Worm (Caenorhabditis elegans) whole organism, late embryonic: Measurements from ENCODE around the gene F46F5.16.

Experiments
- C08G9.2 ChIP-seq: sonication (generic microtip); optimal IDR thresholded peaks from 2 replicates; lab custom pipeline; 2016; ENCODE audit warnings: mild to moderate bottlenecking, missing genetic modification characterization, moderate library complexity, missing compliant biosample characterization
- F13H6.1 ChIP-seq: sonication (generic microtip); optimal IDR thresholded peaks from 2 replicates; lab custom pipeline; 2016; ENCODE audit warnings: missing genetic modification characterization, missing compliant biosample characterization
- K02D7.2 ChIP-seq: sonication (generic microtip); optimal IDR thresholded peaks from 2 replicates; lab custom pipeline; 2017; ENCODE audit warnings: mild to moderate bottlenecking, missing genetic modification characterization, missing compliant biosample characterization
- Y22D7AL.16 ChIP-seq: sonication (generic microtip); optimal IDR thresholded peaks from 2 replicates; lab custom pipeline; 2016; ENCODE audit warnings: missing genetic modification characterization, missing compliant biosample characterization
- ama-1 ChIP-seq: fragments of 150-350 bp; optimal IDR thresholded peaks from 2 replicates; lab custom pipeline; 2014
- ceh-14 ChIP-seq: sonication (generic microtip); optimal IDR thresholded peaks from 2 replicates; lab custom pipeline; 2016; ENCODE audit warnings: missing genotype, missing genetic modification characterization, missing compliant biosample characterization
- ceh-18 ChIP-seq: sonication (generic microtip); optimal IDR thresholded peaks from 2 replicates; lab custom pipeline; 2016; ENCODE audit warnings: missing genetic modification characterization, missing compliant biosample characterization
- ceh-19 ChIP-seq: fragments of 200-800 bp; sonication (Bioruptor generic); optimal IDR thresholded peaks from 2 replicates; lab custom pipeline; 2018; ENCODE audit warnings: mild to moderate bottlenecking, missing genetic modification characterization, missing compliant biosample characterization
- ceh-2 ChIP-seq: sonication (generic microtip); optimal IDR thresholded peaks from 2 replicates; lab custom pipeline; 2016; ENCODE audit warnings: missing genotype, missing genetic modification characterization, missing compliant biosample characterization
- ceh-30 ChIP-seq: fragments of 150-350 bp; optimal IDR thresholded peaks from 2 replicates; lab custom pipeline; 2014; ENCODE audit warnings: missing biosample characterization, missing genetic modification characterization
- ceh-31 ChIP-seq: sonication (generic microtip); optimal IDR thresholded peaks from 2 replicates; lab custom pipeline; 2016; ENCODE audit warnings: missing genetic modification characterization, missing compliant biosample characterization
- ceh-34 ChIP-seq: sonication (generic microtip); optimal IDR thresholded peaks from 2 replicates; lab custom pipeline; 2016; ENCODE audit warnings: mild to moderate bottlenecking, missing genetic modification characterization, missing compliant biosample characterization
- ceh-48 ChIP-seq: sonication (generic microtip); optimal IDR thresholded peaks from 2 replicates; lab custom pipeline; 2016; ENCODE audit warnings: missing genetic modification characterization, inconsistent platforms, missing compliant biosample characterization
- ceh-6 ChIP-seq: fragments of 200-800 bp; sonication (Bioruptor generic); optimal IDR thresholded peaks from 2 replicates; lab custom pipeline; 2018; ENCODE audit warnings: mild to moderate bottlenecking, missing genetic modification characterization, missing compliant biosample characterization
- dmd-4 ChIP-seq: sonication (generic microtip); optimal IDR thresholded peaks from 2 replicates; lab custom pipeline; 2016; ENCODE audit warnings: borderline replicate concordance, missing genetic modification characterization, missing compliant biosample characterization
- dve-1 ChIP-seq: sonication (generic microtip); optimal IDR thresholded peaks from 2 replicates; lab custom pipeline; 2017; ENCODE audit warnings: antibody characterized with exemption, mild to moderate bottlenecking, missing genetic modification characterization, missing compliant biosample characterization
- elt-2 ChIP-seq: sonication (generic microtip); optimal IDR thresholded peaks from 2 replicates; lab custom pipeline; 2016; ENCODE audit warnings: missing genetic modification reagents, missing genetic modification characterization, missing compliant biosample characterization
- ets-4 ChIP-seq: sonication (generic microtip); optimal IDR thresholded peaks from 2 replicates; lab custom pipeline; 2016; ENCODE audit warnings: missing genetic modification characterization, missing compliant biosample characterization
- eyg-1 ChIP-seq: sonication (generic microtip); optimal IDR thresholded peaks from 2 replicates; lab custom pipeline; 2016; ENCODE audit warnings: missing genotype, missing genetic modification characterization, missing compliant biosample characterization
- fax-1 ChIP-seq: sonication (generic microtip); optimal IDR thresholded peaks from 2 replicates; lab custom pipeline; 2016; ENCODE audit warnings: missing genotype, missing genetic modification characterization, missing compliant biosample characterization
- fkh-10 ChIP-seq: fragments of 150-350 bp; optimal IDR thresholded peaks from 2 replicates; lab custom pipeline; 2014; ENCODE audit warnings: missing biosample characterization, missing genetic modification reagents, missing genetic modification characterization
- fkh-6 ChIP-seq: sonication (generic microtip); optimal IDR thresholded peaks from 2 replicates; lab custom pipeline; 2016; ENCODE audit warnings: missing genetic modification characterization, missing compliant biosample characterization
- hlh-15 ChIP-seq: sonication (generic microtip); optimal IDR thresholded peaks from 2 replicates; lab custom pipeline; 2016; ENCODE audit warnings: missing genetic modification characterization, missing compliant biosample characterization
- hlh-6 ChIP-seq: sonication (generic microtip); optimal IDR thresholded peaks from 2 replicates; lab custom pipeline; 2016; ENCODE audit warnings: missing genotype, missing genetic modification characterization, missing compliant biosample characterization
- lin-11 ChIP-seq: fragments of 200-800 bp; sonication (Bioruptor generic); optimal IDR thresholded peaks from 2 replicates; lab custom pipeline; 2018; ENCODE audit warnings: mild to moderate bottlenecking, missing genetic modification characterization, missing compliant biosample characterization
- madf-2 ChIP-seq: sonication (generic microtip); optimal IDR thresholded peaks from 2 replicates; lab custom pipeline; 2017; ENCODE audit warnings: missing genetic modification characterization, missing compliant biosample characterization
- nhr-11 ChIP-seq: fragments of 150-350 bp; optimal IDR thresholded peaks from 2 replicates; lab custom pipeline; 2014; ENCODE audit warnings: missing biosample characterization, missing genetic modification characterization
- nhr-232 ChIP-seq: sonication (generic microtip); optimal IDR thresholded peaks from 2 replicates; lab custom pipeline; 2016; ENCODE audit warnings: missing genetic modification characterization, missing compliant biosample characterization
- odd-2 ChIP-seq: sonication (generic microtip); optimal IDR thresholded peaks from 2 replicates; lab custom pipeline; 2017; ENCODE audit warnings: antibody characterized with exemption, mild to moderate bottlenecking, missing genetic modification characterization, missing compliant biosample characterization
- pag-3 ChIP-seq: sonication (generic microtip); optimal IDR thresholded peaks from 2 replicates; lab custom pipeline; 2016; ENCODE audit warnings: missing compliant biosample characterization, missing genetic modification characterization, borderline replicate concordance
- pha-2 ChIP-seq: sonication (generic microtip); optimal IDR thresholded peaks from 2 replicates; lab custom pipeline; 2017; ENCODE audit warnings: mild to moderate bottlenecking, missing genetic modification characterization, missing compliant biosample characterization
- pha-4 ChIP-seq: fragments of 150-350 bp; optimal IDR thresholded peaks from 2 replicates; lab custom pipeline; 2018; ENCODE audit warnings: missing biosample characterization, missing genetic modification reagents, missing genetic modification characterization
- pqm-1 ChIP-seq: sonication (generic microtip); optimal IDR thresholded peaks from 2 replicates; lab custom pipeline; 2016; ENCODE audit warnings: missing genetic modification characterization, missing compliant biosample characterization
- pros-1 ChIP-seq: fragments of 150-350 bp; optimal IDR thresholded peaks from 2 replicates; lab custom pipeline; 2014; ENCODE audit warnings: missing biosample characterization, missing genetic modification reagents, missing genetic modification characterization
- sox-4 ChIP-seq: sonication (generic microtip); optimal IDR thresholded peaks from 2 replicates; lab custom pipeline; 2017; ENCODE audit warnings: mild to moderate bottlenecking, missing genetic modification characterization, inconsistent platforms, missing compliant biosample characterization
- tbx-2 ChIP-seq: sonication (generic microtip); optimal IDR thresholded peaks from 2 replicates; lab custom pipeline; 2016; ENCODE audit warnings: missing genetic modification characterization, missing compliant biosample characterization
- tbx-7 ChIP-seq: sonication (generic microtip); optimal IDR thresholded peaks from 2 replicates; lab custom pipeline; 2016; ENCODE audit warnings: missing genotype, missing genetic modification characterization, missing compliant biosample characterization
- unc-3 ChIP-seq, 2 experiments: fragments of 200-800 bp in 1 of 2; sonication (Bioruptor generic) in 1 of 2; sonication (generic microtip) in 1 of 2; conservative IDR thresholded peaks in 1 of 2; optimal IDR thresholded peaks in 1 of 2; 2 replicates each; pipeline versions ENCODE4 v1.3.6 to Lab custom; 2016 to 2022; ENCODE audit warnings: missing compliant biosample characterization in 2 of 2, missing genetic modification characterization in 2 of 2, missing genetic modification reagents in 1 of 2
- unc-42 ChIP-seq: sonication (generic microtip); optimal IDR thresholded peaks from 2 replicates; lab custom pipeline; 2016; ENCODE audit warnings: missing genotype, missing genetic modification characterization, missing compliant biosample characterization
- unc-55 ChIP-seq: sonication (generic microtip); optimal IDR thresholded peaks from 2 replicates; lab custom pipeline; 2017; ENCODE audit warnings: missing biosample characterization, missing genetic modification reagents, missing genetic modification characterization
- unc-86 ChIP-seq: sonication (generic microtip); optimal IDR thresholded peaks from 2 replicates; lab custom pipeline; 2016; ENCODE audit warnings: missing genetic modification characterization, missing compliant biosample characterization
- zip-5 ChIP-seq: sonication (generic microtip); optimal IDR thresholded peaks from 2 replicates; lab custom pipeline; 2016; ENCODE audit warnings: missing genetic modification characterization, missing compliant biosample characterization
- ztf-16 ChIP-seq: sonication (generic microtip); optimal IDR thresholded peaks from 2 replicates; lab custom pipeline; 2017; ENCODE audit warnings: missing genetic modification characterization, missing compliant biosample characterization

The F46F5.16 gene

ce11 chrII:796916-797315 lies 9.9 kb downstream of the F46F5.16 start:
- TF ChIP-seq sox-4 (tag; lab: Kevin White, UChicago) = no peak
- TF ChIP-seq hlh-15 (tag; lab: Kevin White, UChicago) = no peak
- TF ChIP-seq ceh-6 = no peak
- TF ChIP-seq lin-11 (tag; lab: Kevin White, UChicago) = no peak
- TF ChIP-seq ceh-48 (tag; lab: Kevin White, UChicago) = no peak
- TF ChIP-seq pha-4 (tag; lab: Kevin White, UChicago) = no peak
- TF ChIP-seq ceh-31 (tag; lab: Kevin White, UChicago) = no peak
- TF ChIP-seq fax-1 (tag; lab: Kevin White, UChicago) = no peak
- TF ChIP-seq tbx-7 = no peak
- no peak for TF ChIP-seq ceh-2 (tag; lab: Kevin White, UChicago)
- no peak for TF ChIP-seq pha-2 (tag; lab: Kevin White, UChicago)
- no peak for TF ChIP-seq zip-5
- TF ChIP-seq K02D7.2 (tag; lab: Kevin White, UChicago) = no peak
- no peak for TF ChIP-seq fkh-10 (GFP tag; lab: Kevin White, UChicago)
- TF ChIP-seq pqm-1 (tag; lab: Kevin White, UChicago) = no peak
- TF ChIP-seq madf-2 (tag; lab: Kevin White, UChicago) = no peak

- TF ChIP-seq zip-5 (no peak), dmd-4 (tag; lab: Kevin White, UChicago) (no peak), pros-1 (tag; lab: Kevin White, UChicago) (no peak), ets-4 (tag; lab: Kevin White, UChicago) (no peak), nhr-11 (tag; lab: Kevin White, UChicago) (no peak), unc-86 (tag; lab: Kevin White, UChicago) (no peak), hlh-15 (tag; lab: Kevin White, UChicago) (no peak), ceh-19 (GFP tag; lab: Kevin White, UChicago) (no peak), fax-1 (tag; lab: Kevin White, UChicago) (no peak), ceh-34 (no peak), pag-3 (tag; lab: Kevin White, UChicago) (no peak), ceh-2 (tag; lab: Kevin White, UChicago) (no peak), pha-4 (tag; lab: Kevin White, UChicago) (no peak), unc-55 (GFP tag; lab: Kevin White, UChicago) (no peak), Y22D7AL.16 (tag; lab: Kevin White, UChicago) (no peak), unc-3 (GFP tag; conservative IDR thresholded peaks at IDR 0.05; lab: Robert Waterston, UW) (no peak), unc-3 (tag; optimal IDR thresholded peaks at IDR 0.05; lab: Kevin White, UChicago) (no peak)
Observed at ce11 chrII:797445-797844, 10.4 kb downstream of the F46F5.16 start.

ce11 chrII:799700-800099 lies 12.7 kb downstream of the F46F5.16 start, which contains the start of gene F46F5.14:
F46F5.14 (plus strand) TSS chrII:800000.
- TF ChIP-seq ceh-18 (tag; lab: Kevin White, UChicago) = no peak
- TF ChIP-seq madf-2 (tag; lab: Kevin White, UChicago) = no peak
- TF ChIP-seq tbx-7 = no peak

ce11 chrII:803009-803408 lies 16.0 kb downstream of the F46F5.16 start, which contains the start of gene F46F5.13:
F46F5.13 (plus strand) TSS chrII:803309.
- TF ChIP-seq hlh-15 (tag; lab: Kevin White, UChicago) = no peak
- no peak for TF ChIP-seq elt-2 (tag; lab: Kevin White, UChicago)
- no peak for TF ChIP-seq odd-2 (tag; lab: Kevin White, UChicago)
- no peak for TF ChIP-seq ceh-14 (tag; lab: Kevin White, UChicago)
- TF ChIP-seq ceh-30 (tag; lab: Kevin White, UChicago) = no peak
- no peak for TF ChIP-seq nhr-11 (tag; lab: Kevin White, UChicago)

- TF ChIP-seq ztf-16 (tag; lab: Kevin White, UChicago) (no peak), nhr-11 (tag; lab: Kevin White, UChicago) (no peak), hlh-6 (tag; lab: Kevin White, UChicago) (no peak), unc-42 (tag; lab: Kevin White, UChicago) (no peak), nhr-232 (tag; lab: Kevin White, UChicago) (no peak), pha-2 (tag; lab: Kevin White, UChicago) (no peak), fax-1 (tag; lab: Kevin White, UChicago) (no peak), ets-4 (tag; lab: Kevin White, UChicago) (no peak), dve-1 (no peak), ama-1 (lab: Kevin White, UChicago) (no peak), fkh-6 (tag; lab: Kevin White, UChicago) (no peak), K02D7.2 (tag; lab: Kevin White, UChicago) (no peak), ceh-14 (tag; lab: Kevin White, UChicago) (no peak), C08G9.2 (no peak), eyg-1 (no peak), ceh-19 (GFP tag; lab: Kevin White, UChicago) (no peak), unc-55 (GFP tag; lab: Kevin White, UChicago) (no peak), pha-4 (tag; lab: Kevin White, UChicago) (no peak), tbx-2 (no peak), F13H6.1 (tag; lab: Kevin White, UChicago) (no peak)
Observed at ce11 chrII:808457-808856, 21.4 kb downstream of the F46F5.16 start, which contains the start of gene F46F5.11. F46F5.11 (plus strand) TSS chrII:808757.
